Worm (Caenorhabditis elegans) whole organism, midembryonic: ENCODE results near the gene cpna-4.

Source experiments
- T22C8.4 ChIP-seq: fragments of 200-800 bp; sonication (Bioruptor generic); IDR thresholded peaks from 2 replicates; pipeline ENCODE4 v1.3.6; 2022; ENCODE audit warnings: missing genetic modification characterization, missing compliant biosample characterization
- cog-1 ChIP-seq: sonication (generic microtip); optimal IDR thresholded peaks from 2 replicates; lab custom pipeline; 2016; ENCODE audit warnings: missing genetic modification characterization, missing compliant biosample characterization
- flt-1 ChIP-seq: fragments of 200-800 bp; sonication (Bioruptor generic); IDR thresholded peaks from 2 replicates; pipeline ENCODE4 v1.3.6; 2022; ENCODE audit warnings: missing genetic modification characterization, missing compliant biosample characterization
- klf-2 ChIP-seq: fragments of 200-800 bp; sonication (Bioruptor generic); conservative IDR thresholded peaks from 2 replicates; pipeline ENCODE4 v1.3.6; 2022; ENCODE audit warnings: missing genetic modification reagents, missing genetic modification characterization, missing compliant biosample characterization
- med-1 ChIP-seq: sonication (generic microtip); optimal IDR thresholded peaks from 2 replicates; lab custom pipeline; 2017; ENCODE audit warnings: missing genetic modification characterization, mild to moderate bottlenecking, missing compliant biosample characterization, antibody characterized with exemption, missing genetic modification reagents; ENCODE audit not compliant: insufficient read depth
- ref-1 ChIP-seq: fragments of 200-800 bp; sonication (Bioruptor generic); conservative IDR thresholded peaks from 2 replicates; pipeline ENCODE4 v1.3.6; 2022; ENCODE audit warnings: missing genetic modification reagents, missing genetic modification characterization, missing compliant biosample characterization
- tab-1 ChIP-seq: fragments of 200-800 bp; sonication (Bioruptor generic); IDR thresholded peaks from 2 replicates; pipeline ENCODE4 v1.3.6; 2022; ENCODE audit warnings: missing genetic modification characterization, missing compliant biosample characterization
- ztf-23 ChIP-seq: fragments of 200-800 bp; sonication (Bioruptor generic); IDR thresholded peaks from 2 replicates; pipeline ENCODE4 v1.3.6; 2022; ENCODE audit warnings: missing genetic modification reagents, missing genetic modification characterization, missing compliant biosample characterization
- ztf-29 ChIP-seq: fragments of 200-800 bp; sonication (Bioruptor generic); IDR thresholded peaks from 2 replicates; pipeline ENCODE4 v1.3.6; 2022; ENCODE audit warnings: missing genetic modification reagents, missing genetic modification characterization, missing compliant biosample characterization

The cpna-4 gene

DNA sequence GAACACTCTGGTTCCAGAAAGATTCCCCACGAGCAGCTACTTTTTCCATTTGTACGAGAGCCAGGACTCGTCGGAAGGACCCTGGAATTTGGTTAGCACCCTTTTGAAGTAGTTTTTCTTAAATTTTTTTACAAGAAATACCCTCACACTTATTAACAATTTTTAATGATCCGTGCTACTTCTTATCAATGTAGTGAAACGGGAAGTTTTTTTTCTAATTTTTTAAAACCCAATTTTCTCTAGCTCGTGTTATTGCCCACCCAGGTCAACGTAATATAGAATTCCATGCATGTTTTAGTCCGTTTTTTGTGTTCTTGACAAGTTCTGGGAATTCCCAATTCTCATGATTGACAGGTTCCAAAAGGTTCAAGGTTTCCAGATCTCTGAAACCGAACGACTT lies 540 bp downstream of the cpna-4 start:
- TF ChIP-seq ref-1 (no peak), flt-1 (GFP tag; lab: Robert Waterston, UW) (no peak), klf-2 (GFP tag; lab: Robert Waterston, UW) (no peak), med-1 (no peak), ztf-29 (GFP tag; lab: Robert Waterston, UW) (no peak), ztf-23 (no peak), T22C8.4 (no peak), cog-1 (tag; lab: Kevin White, UChicago) (no peak), tab-1 (GFP tag; lab: Robert Waterston, UW) (no peak)

DNA sequence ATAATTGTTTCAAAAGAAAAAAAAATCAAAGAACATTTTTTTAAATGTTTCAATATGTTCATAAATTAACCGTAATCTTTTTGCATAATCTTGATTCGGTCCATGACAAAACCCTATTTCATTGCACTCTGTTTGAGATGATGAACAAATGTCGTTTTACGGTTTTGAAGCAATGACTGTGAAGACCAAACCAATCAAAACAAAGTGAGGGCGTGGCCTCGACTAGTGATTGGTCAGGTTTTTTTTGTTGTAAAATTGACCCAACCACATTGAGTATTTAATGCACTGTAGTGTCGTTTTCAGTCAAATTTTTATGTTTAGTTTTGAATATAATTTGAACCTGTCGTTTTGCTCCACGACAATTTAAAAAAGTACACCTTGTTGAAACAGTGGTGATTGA lies 16.1 kb downstream of the cpna-4 start:
- TF ChIP-seq tab-1 (GFP tag; lab: Robert Waterston, UW) (no peak), cog-1 (tag; lab: Kevin White, UChicago) (no peak), klf-2 (GFP tag; lab: Robert Waterston, UW) (no peak), med-1 (no peak), ref-1 (no peak), T22C8.4 (no peak), flt-1 (GFP tag; lab: Robert Waterston, UW) (no peak), ztf-29 (GFP tag; lab: Robert Waterston, UW) (no peak), ztf-23 (no peak)

DNA sequence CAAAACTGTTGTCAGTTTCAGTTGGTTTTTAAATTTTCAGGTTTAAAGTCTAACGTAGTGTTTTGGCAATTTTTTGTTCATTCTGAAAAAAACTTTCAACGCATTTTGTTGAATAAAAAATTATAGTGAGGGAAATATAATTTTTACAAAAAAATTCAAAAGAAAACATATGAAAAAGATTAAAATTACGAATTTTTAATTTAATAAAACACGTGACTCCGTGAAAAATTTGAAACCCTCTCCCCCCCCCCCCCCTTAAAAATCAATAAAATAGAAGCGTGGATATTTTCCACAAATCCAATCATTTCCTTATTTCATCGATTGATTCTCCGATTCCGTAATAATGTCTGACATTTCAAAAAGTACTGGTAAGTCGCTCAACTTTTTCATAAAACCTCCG lies 16.8 kb downstream of the cpna-4 start, which contains the start of gene Y73F8A.20:
Gene Y73F8A.20, plus strand, starts transcription at position 301 of the 400 bp plus-strand sequence.
- TF ChIP-seq tab-1 (GFP tag; lab: Robert Waterston, UW) (no peak), ztf-23 (no peak), ztf-29 (GFP tag; lab: Robert Waterston, UW) (no peak), flt-1 (GFP tag; lab: Robert Waterston, UW) (no peak), med-1 (no peak), klf-2 (GFP tag; lab: Robert Waterston, UW) (no peak), ref-1 (no peak), cog-1 (tag; lab: Kevin White, UChicago) (no peak), T22C8.4 (no peak)

DNA sequence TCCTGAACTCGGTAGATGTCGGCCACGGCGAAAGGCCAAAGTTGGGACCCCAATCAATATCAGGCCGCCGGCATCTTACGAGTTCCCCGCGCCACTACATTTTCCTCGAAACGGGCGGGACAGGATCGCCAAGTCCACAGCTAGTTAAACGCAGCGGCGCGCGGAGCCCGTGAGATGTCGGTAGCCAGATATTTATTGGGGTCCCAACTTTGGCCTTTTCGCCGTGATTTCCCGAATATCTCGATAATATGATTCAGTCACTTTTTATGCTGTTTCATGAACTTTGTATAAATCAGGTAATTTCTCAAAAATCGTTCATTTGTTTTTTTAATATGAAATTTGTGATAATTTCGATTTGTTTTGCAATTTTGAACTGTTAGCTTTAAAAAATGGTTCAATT lies 20.5 kb downstream of the cpna-4 start:
- no peak for TF ChIP-seq flt-1 (GFP tag; lab: Robert Waterston, UW)
- no peak for TF ChIP-seq klf-2 (GFP tag; lab: Robert Waterston, UW)
- TF ChIP-seq T22C8.4, result no peak
- no peak for TF ChIP-seq med-1
- TF ChIP-seq cog-1 (tag; lab: Kevin White, UChicago), result no peak
- no peak for TF ChIP-seq ztf-29 (GFP tag; lab: Robert Waterston, UW)
- TF ChIP-seq tab-1 (GFP tag; lab: Robert Waterston, UW), result no peak
- no peak for TF ChIP-seq ref-1
- TF ChIP-seq ztf-23, result no peak

DNA sequence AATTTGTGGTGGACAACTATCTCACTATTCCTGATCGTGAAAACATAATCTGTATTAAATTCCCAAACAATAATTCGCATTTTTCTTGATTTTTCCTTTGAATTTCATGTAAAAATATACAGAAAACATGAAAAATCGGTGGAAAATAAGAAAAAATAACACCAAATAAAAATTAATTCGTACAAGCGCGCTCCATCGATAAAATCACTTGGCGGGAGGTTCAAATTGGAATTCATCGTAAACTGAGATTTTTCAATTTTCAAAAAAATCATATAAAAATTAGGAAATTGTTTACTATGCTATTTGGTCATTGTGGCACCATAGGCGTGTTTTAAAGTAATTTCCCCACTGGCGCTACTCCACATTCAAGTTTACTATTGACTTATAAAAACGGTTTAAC lies 21.2 kb downstream of the cpna-4 start:
- TF ChIP-seq med-1 (no peak), cog-1 (tag; lab: Kevin White, UChicago) (no peak), tab-1 (GFP tag; lab: Robert Waterston, UW) (no peak), flt-1 (GFP tag; lab: Robert Waterston, UW) (no peak), ztf-23 (no peak), ref-1 (no peak), ztf-29 (GFP tag; lab: Robert Waterston, UW) (no peak), T22C8.4 (no peak), klf-2 (GFP tag; lab: Robert Waterston, UW) (no peak)

DNA sequence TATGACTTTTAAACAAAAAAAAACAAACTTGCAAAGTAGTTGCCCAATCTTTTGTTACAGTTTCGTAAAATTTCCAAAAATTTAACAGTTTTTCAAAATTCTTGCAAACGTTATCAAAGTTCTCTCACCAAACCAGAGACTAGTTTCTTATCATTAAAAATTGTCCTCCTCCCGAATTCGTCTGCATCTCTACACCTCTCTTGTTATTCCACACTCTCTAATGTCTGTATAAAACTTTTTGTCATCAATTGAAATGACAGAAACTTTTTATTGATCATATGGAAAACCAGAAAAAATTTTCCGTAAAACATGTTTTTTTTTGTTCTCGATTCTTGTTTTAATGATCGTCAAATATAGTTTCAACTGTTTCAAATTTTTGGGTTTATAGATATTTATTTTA lies 23.8 kb downstream of the cpna-4 start:
- TF ChIP-seq tab-1 (GFP tag; lab: Robert Waterston, UW), result no peak
- TF ChIP-seq cog-1 (tag; lab: Kevin White, UChicago), result no peak
- TF ChIP-seq klf-2 (GFP tag; lab: Robert Waterston, UW), result no peak
- TF ChIP-seq med-1, result no peak
- no peak for TF ChIP-seq T22C8.4
- TF ChIP-seq flt-1 (GFP tag; lab: Robert Waterston, UW), result no peak
- no peak for TF ChIP-seq ztf-23

DNA sequence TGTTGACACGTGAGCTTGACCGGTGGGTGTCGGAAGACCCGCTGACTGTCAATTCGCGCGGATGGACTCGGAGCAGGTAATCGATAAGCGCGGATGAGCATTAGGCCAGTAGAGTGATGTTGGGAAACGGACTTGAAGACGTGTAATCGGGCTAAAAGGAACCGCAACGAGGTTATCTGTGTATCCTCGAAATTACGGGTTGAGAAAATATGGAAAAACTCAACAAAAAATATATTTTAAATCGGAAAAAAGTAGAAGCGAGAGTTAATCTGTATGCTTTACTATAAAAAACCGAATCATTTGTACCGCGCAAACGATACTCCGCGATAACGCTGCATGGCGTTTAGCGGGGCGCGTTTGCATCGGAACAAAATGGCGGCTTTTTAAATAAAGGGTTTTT lies 29.6 kb downstream of the cpna-4 start, which contains the start of gene Y73F8A.1159:
Gene Y73F8A.1159, minus strand, starts transcription at position 101 of the 400 bp plus-strand sequence.
- TF ChIP-seq ztf-29 (GFP tag; lab: Robert Waterston, UW) (no peak), tab-1 (GFP tag; lab: Robert Waterston, UW) (no peak), cog-1 (tag; lab: Kevin White, UChicago) (no peak), ref-1 (no peak), ztf-23 (no peak), flt-1 (GFP tag; lab: Robert Waterston, UW) (no peak), T22C8.4 (no peak), klf-2 (GFP tag; lab: Robert Waterston, UW) (no peak), med-1 (no peak)

DNA sequence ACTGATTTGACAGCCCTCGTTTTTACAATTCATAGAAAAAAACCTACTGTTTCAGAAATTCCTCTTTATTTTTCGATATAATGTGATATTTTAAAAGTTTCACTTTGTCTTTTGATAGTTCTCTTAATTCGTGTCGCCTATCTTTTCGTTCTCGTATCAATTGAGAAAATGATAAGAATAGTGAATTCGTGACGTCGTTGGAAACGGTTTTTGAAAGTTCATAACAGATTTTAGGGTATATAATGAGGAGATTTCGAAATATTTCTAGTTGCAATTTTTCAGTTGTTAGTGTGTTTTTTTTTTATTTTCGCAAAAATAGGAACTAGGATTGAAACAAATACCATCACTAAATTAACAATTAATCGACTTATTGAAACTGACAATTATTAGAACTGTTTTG lies 30.2 kb downstream of the cpna-4 start:
- TF ChIP-seq cog-1 (tag; lab: Kevin White, UChicago) (no peak), med-1 (no peak), ztf-29 (GFP tag; lab: Robert Waterston, UW) (no peak), flt-1 (GFP tag; lab: Robert Waterston, UW) (no peak), tab-1 (GFP tag; lab: Robert Waterston, UW) (no peak), ref-1 (no peak), klf-2 (GFP tag; lab: Robert Waterston, UW) (no peak), ztf-23 (no peak), T22C8.4 (no peak)

DNA sequence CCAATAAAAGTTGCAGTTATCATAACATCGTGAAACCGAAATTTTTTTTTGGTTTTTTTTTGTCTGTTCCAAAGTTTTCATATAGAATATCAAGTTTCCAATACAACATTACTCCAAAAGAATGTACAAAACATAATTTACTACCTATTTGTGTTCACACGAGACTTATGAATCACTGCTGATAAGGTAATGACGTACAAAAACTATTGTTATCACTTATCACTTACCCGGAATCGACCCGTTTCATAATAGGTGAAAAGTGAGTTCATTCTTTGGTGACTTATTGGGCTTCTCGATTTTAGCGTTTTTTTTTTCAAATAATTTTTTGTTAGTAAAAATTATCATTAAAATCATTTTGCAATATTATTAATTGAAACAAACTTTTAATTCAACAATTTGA lies 31.8 kb downstream of the cpna-4 start:
- TF ChIP-seq T22C8.4 (no peak), ztf-23 (no peak), tab-1 (GFP tag; lab: Robert Waterston, UW) (no peak), klf-2 (GFP tag; lab: Robert Waterston, UW) (no peak), flt-1 (GFP tag; lab: Robert Waterston, UW) (no peak), med-1 (no peak), cog-1 (tag; lab: Kevin White, UChicago) (no peak), ztf-29 (GFP tag; lab: Robert Waterston, UW) (no peak), ref-1 (no peak)

DNA sequence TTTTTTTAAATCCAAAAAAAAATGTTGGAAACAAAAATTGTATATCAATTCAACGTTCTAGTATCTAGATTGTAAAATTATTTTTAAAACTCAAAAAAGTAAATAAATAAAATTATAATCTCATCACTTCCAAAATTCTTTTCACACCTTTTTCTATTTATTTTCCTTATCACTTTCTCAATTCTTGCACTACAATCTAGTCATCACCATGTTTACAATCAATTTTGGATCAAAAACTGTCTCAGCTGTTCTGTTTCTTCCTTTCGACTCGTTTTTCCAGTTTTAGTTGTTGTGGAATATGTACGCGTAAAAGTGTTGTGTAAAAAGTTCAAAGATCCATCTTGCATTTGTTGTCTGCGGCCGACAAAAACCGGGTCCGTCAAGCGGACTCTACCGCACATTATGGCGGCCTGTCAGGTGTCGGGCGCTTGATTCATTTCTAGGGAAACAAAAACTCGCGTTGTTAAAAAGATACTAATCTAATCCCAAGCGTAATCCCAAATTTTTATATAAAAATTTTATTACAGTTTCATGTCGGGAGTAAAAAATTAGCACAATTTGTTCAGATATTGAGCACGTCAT lies 33.3 kb downstream of the cpna-4 start:
- TF ChIP-seq ztf-29 (GFP tag; lab: Robert Waterston, UW) (no peak), ztf-23 (no peak), med-1 (no peak), cog-1 (tag; lab: Kevin White, UChicago) (no peak), ref-1 (no peak), klf-2 (GFP tag; lab: Robert Waterston, UW) (no peak), tab-1 (GFP tag; lab: Robert Waterston, UW) (no peak), flt-1 (GFP tag; lab: Robert Waterston, UW) (no peak), T22C8.4 (no peak)
